Worm (Caenorhabditis elegans) whole organism, midembryonic: ENCODE measurements around the gene srv-25.
"Not testable (repeated sequence)": the region's sequence is repeated elsewhere in the genome, so short reads cannot be mapped to it uniquely, and the experiment has no call there.

Experiments
- T22C8.4 ChIP-seq: fragments of 200-800 bp; sonication (Bioruptor generic); IDR thresholded peaks from 2 replicates; pipeline ENCODE4 v1.3.6; 2022; ENCODE audit warnings: missing genetic modification characterization, missing compliant biosample characterization
- cog-1 ChIP-seq: sonication (generic microtip); optimal IDR thresholded peaks from 2 replicates; lab custom pipeline; 2016; ENCODE audit warnings: missing genetic modification characterization, missing compliant biosample characterization
- flt-1 ChIP-seq: fragments of 200-800 bp; sonication (Bioruptor generic); IDR thresholded peaks from 2 replicates; pipeline ENCODE4 v1.3.6; 2022; ENCODE audit warnings: missing genetic modification characterization, missing compliant biosample characterization
- klf-2 ChIP-seq: fragments of 200-800 bp; sonication (Bioruptor generic); conservative IDR thresholded peaks from 2 replicates; pipeline ENCODE4 v1.3.6; 2022; ENCODE audit warnings: missing genetic modification reagents, missing genetic modification characterization, missing compliant biosample characterization
- med-1 ChIP-seq: sonication (generic microtip); optimal IDR thresholded peaks from 2 replicates; lab custom pipeline; 2017; ENCODE audit warnings: missing genetic modification characterization, mild to moderate bottlenecking, missing compliant biosample characterization, antibody characterized with exemption, missing genetic modification reagents; ENCODE audit not compliant: insufficient read depth
- ref-1 ChIP-seq: fragments of 200-800 bp; sonication (Bioruptor generic); conservative IDR thresholded peaks from 2 replicates; pipeline ENCODE4 v1.3.6; 2022; ENCODE audit warnings: missing genetic modification reagents, missing genetic modification characterization, missing compliant biosample characterization
- tab-1 ChIP-seq: fragments of 200-800 bp; sonication (Bioruptor generic); IDR thresholded peaks from 2 replicates; pipeline ENCODE4 v1.3.6; 2022; ENCODE audit warnings: missing genetic modification characterization, missing compliant biosample characterization
- ztf-23 ChIP-seq: fragments of 200-800 bp; sonication (Bioruptor generic); IDR thresholded peaks from 2 replicates; pipeline ENCODE4 v1.3.6; 2022; ENCODE audit warnings: missing genetic modification reagents, missing genetic modification characterization, missing compliant biosample characterization
- ztf-29 ChIP-seq: fragments of 200-800 bp; sonication (Bioruptor generic); IDR thresholded peaks from 2 replicates; pipeline ENCODE4 v1.3.6; 2022; ENCODE audit warnings: missing genetic modification reagents, missing genetic modification characterization, missing compliant biosample characterization

srv-25 gene

ce11 chrIV:6329339-6329738, 25.8 kb upstream of the srv-25 start, which contains the start of gene seu-1:
Gene seu-1 (plus strand): TSS chrIV:6329639.
- TF ChIP-seq flt-1 (no peak), tab-1 (GFP tag; lab: Robert Waterston, UW) (no peak), ref-1 (GFP tag; lab: Robert Waterston, UW) (no peak), ztf-23 (GFP tag; lab: Robert Waterston, UW) (no peak), T22C8.4 (GFP tag; lab: Robert Waterston, UW) (no peak), med-1 (GFP tag; lab: Kevin White, UChicago) (no peak), cog-1 (tag; lab: Kevin White, UChicago) (no peak)

DNA sequence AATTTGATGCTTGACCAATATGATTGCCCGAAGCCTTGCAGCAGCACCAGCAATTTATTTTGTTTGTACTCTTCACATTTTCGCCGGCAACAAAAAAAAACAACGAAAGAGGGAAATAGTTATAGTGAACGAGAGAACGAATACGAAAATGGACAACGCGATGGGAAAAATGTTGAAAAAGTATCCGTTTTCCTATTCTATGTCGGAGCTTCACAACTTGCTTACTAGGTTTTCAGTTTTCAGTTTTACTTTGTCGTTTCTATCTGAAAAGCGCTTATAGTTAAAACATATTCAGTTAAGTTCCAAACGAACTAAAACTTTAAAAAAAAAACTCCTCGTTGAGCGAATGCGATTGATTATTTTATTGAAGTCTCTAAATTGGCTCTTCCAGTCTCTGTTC, 24.7 kb upstream of the srv-25 start:
- TF ChIP-seq T22C8.4 (GFP tag; lab: Robert Waterston, UW) (no peak), med-1 (GFP tag; lab: Kevin White, UChicago) (no peak), flt-1 (no peak), cog-1 (tag; lab: Kevin White, UChicago) (no peak), ztf-23 (GFP tag; lab: Robert Waterston, UW) (no peak), ztf-29 (GFP tag; lab: Robert Waterston, UW) (no peak), tab-1 (GFP tag; lab: Robert Waterston, UW) (no peak), klf-2 (GFP tag; lab: Robert Waterston, UW) (no peak), ref-1 (GFP tag; lab: Robert Waterston, UW) (no peak)

- no peak for TF ChIP-seq T22C8.4 (GFP tag; lab: Robert Waterston, UW)
- no peak for TF ChIP-seq flt-1
- TF ChIP-seq klf-2 (GFP tag; lab: Robert Waterston, UW) = no peak
- no peak for TF ChIP-seq ztf-29 (GFP tag; lab: Robert Waterston, UW)
- no peak for TF ChIP-seq ref-1 (GFP tag; lab: Robert Waterston, UW)
- TF ChIP-seq cog-1 (tag; lab: Kevin White, UChicago) = no peak
- TF ChIP-seq tab-1 (GFP tag; lab: Robert Waterston, UW) = no peak
- TF ChIP-seq ztf-23 (GFP tag; lab: Robert Waterston, UW) = no peak
- no peak for TF ChIP-seq med-1 (GFP tag; lab: Kevin White, UChicago)
Measured at ce11 chrIV:6327363-6328015, 23.9 kb upstream of the srv-25 start.

DNA sequence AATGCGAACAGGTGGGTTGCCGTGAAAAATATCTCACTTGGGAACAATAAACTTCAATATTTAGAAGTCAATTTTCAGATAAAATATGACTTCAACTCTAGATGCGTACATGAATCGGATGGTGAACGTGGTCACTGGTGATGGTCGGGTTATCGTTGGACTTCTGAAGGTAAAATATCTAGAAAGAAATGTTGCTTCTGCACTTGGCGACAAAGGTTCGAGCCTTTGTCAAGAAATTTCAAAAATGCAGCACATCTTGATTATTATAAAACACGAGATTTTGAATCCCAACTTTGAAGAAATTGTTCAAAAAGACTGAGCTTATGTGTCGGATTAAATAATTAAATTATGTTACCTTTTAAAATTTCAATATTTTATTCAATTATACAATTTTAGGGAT, 22.9 kb upstream of the srv-25 start, which contains the start of gene lsm-8:
TSS of gene lsm-8 (plus strand) at position 79 of the 400 bp plus-strand sequence.
- TF ChIP-seq T22C8.4 (GFP tag; lab: Robert Waterston, UW) (no peak), cog-1 (tag; lab: Kevin White, UChicago) (no peak), ref-1 (GFP tag; lab: Robert Waterston, UW) (no peak), ztf-29 (GFP tag; lab: Robert Waterston, UW) (no peak), tab-1 (GFP tag; lab: Robert Waterston, UW) (no peak), klf-2 (GFP tag; lab: Robert Waterston, UW) (no peak), med-1 (GFP tag; lab: Kevin White, UChicago) (no peak), ztf-23 (GFP tag; lab: Robert Waterston, UW) (no peak), flt-1 (no peak)

DNA sequence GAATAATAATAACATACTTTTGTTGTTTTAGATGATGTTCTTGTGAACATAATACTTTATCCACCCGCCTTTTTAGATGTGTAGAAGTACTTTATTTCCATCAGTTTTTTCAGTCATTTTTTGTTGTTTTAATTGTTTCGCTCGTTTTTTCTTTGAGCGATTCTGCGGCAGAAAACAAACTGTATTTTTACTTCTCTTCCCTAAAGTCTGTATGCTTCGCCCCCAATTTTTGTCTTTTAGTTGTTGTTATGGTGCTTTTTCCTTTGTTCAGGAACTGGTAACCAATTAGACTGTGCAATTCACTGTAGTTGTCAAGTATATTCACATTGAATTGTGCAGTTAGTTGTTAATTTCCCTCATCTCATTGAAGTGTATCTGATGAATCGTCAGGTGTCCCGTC, 22.2 kb upstream of the srv-25 start:
- TF ChIP-seq T22C8.4 (GFP tag; lab: Robert Waterston, UW) (no peak), tab-1 (GFP tag; lab: Robert Waterston, UW) (no peak), ref-1 (GFP tag; lab: Robert Waterston, UW) (no peak), ztf-29 (GFP tag; lab: Robert Waterston, UW) (no peak), med-1 (GFP tag; lab: Kevin White, UChicago) (no peak), klf-2 (GFP tag; lab: Robert Waterston, UW) (no peak), cog-1 (tag; lab: Kevin White, UChicago) (no peak), flt-1 (no peak), ztf-23 (GFP tag; lab: Robert Waterston, UW) (no peak)

DNA sequence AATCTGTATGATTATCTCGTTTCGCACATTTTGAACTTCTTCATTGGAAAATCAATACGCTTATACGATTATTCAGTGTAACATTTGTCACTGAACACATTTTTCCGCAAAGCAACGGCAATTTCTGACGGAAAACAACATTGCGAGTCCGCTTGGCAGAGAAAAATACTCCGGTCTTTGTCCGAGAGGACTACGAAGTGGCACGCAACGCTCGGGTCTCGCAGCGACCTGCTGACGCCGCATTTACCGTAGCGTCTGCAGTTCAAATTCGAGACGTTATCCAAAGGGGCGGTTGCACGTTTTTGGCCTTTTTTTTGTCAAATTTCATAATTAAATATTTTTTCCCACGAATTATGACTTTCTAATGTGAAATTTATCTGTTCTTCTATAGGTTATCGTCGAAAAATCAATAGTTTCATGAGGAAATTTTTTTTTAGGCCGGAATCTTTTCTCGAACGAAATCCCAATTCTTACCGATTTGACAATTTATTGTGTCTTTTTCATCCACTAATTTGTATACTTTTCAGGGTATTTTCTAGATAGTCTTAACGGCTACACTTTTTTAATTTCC, 20.2 kb upstream of the srv-25 start, which contains the start of gene sqd-1:
TSS of gene sqd-1 (plus strand) at position 521 of the 571 bp plus-strand sequence.
- no peak for TF ChIP-seq ztf-29 (GFP tag; lab: Robert Waterston, UW)
- TF ChIP-seq cog-1 (tag; lab: Kevin White, UChicago) = peak; percentile 60
- TF ChIP-seq ref-1 (GFP tag; lab: Robert Waterston, UW) = no peak
- TF ChIP-seq flt-1 = peak; percentile 78
- TF ChIP-seq ztf-23 (GFP tag; lab: Robert Waterston, UW) = peak; percentile 85

DNA sequence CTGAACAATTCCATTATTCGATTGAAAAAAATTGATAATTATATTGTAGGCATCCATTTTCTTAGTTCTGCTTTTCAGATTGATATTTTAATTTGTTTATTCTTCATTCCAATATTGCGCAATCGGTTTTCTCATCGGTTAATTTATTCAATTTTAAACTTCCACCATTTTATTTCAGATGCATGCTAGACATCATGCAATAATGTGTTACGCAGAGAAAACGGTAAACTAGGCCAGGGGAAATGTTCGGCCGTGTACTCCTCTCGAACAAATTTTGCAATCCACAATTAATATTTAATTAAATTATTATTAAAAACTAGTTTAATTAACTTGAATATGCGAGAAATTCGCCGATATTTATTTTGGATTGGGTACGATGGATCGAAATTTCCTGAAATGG, 18.1 kb upstream of the srv-25 start, which contains the start of gene Y73B6BL.29:
TSS of gene Y73B6BL.29 (plus strand) at position 263 of the 400 bp plus-strand sequence.
- TF ChIP-seq flt-1 = peak; percentile 62; the same call in 1 of the 2 replicates
- peak; percentile 76 for TF ChIP-seq cog-1 (tag; lab: Kevin White, UChicago)
- no peak for TF ChIP-seq med-1 (GFP tag; lab: Kevin White, UChicago)
- TF ChIP-seq klf-2 (GFP tag; lab: Robert Waterston, UW) = 0 out of 2 replicates have a peak, but pooled peaks have one; percentile 60
- TF ChIP-seq ref-1 (GFP tag; lab: Robert Waterston, UW) = no peak
- TF ChIP-seq tab-1 (GFP tag; lab: Robert Waterston, UW) = no peak
- TF ChIP-seq T22C8.4 (GFP tag; lab: Robert Waterston, UW) = peak; percentile 38; the same call in 1 of the 2 replicates
- no peak for TF ChIP-seq ztf-29 (GFP tag; lab: Robert Waterston, UW)
- TF ChIP-seq ztf-23 (GFP tag; lab: Robert Waterston, UW) = peak; percentile 67; the same call in 1 of the 2 replicates

DNA sequence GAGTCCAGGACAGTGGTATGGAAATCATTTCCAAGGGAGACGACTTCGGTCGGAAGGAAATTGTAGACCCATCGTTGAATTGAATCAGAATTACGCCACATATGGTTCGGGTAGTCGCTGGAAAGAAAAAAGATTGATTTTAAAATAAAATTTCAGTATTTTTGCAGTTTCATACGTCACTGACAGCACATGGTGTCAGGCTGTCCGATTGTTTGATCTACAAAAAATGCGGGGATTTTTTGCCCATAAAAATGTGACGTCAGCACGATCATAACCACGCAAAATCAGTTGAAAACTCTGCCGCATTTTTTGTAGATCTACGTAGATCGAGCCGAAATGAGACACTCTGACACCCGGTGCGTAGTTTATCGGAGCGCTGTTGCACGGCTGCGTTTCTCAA, 13.8 kb upstream of the srv-25 start, which contains the start of gene Y73B6BL.12:
TSS of gene Y73B6BL.12 (minus strand) at position 101 of the 400 bp plus-strand sequence.
- TF ChIP-seq klf-2 (GFP tag; lab: Robert Waterston, UW); cog-1 (tag; lab: Kevin White, UChicago); T22C8.4 (GFP tag; lab: Robert Waterston, UW): not testable (repeated sequence)
